Fruit fly (Drosophila melanogaster): Measurements from ENCODE around the gene djl.

DNA sequence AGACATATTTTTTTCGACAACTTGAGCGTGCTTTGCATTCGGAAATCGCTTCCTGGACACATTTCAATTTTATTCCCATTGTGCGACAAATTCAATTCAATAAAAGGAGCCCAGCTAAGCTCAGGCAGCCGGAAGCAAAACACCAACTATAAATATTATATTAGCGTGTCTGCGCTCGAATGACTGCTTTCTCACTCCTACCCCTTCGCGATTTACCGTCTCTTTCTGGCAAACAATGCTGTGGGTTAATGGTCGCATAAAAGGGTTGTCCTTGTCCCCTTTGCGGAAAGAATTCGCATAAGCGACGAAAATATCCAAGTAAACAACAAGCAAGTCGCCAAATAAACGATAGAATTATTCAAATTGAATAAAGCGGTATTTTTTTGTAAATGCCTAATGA is 43.7 kb downstream of the djl start:
- TF ChIP-seq CTCF (optimal IDR thresholded peaks at IDR 0.05) (no peak), CG8478 (optimal IDR thresholded peaks at IDR 0.05) (no peak)

Measured in S2 (cell line).